1 worm cellular context compared by ENCODE assay signal in the genomic region with DNA sequence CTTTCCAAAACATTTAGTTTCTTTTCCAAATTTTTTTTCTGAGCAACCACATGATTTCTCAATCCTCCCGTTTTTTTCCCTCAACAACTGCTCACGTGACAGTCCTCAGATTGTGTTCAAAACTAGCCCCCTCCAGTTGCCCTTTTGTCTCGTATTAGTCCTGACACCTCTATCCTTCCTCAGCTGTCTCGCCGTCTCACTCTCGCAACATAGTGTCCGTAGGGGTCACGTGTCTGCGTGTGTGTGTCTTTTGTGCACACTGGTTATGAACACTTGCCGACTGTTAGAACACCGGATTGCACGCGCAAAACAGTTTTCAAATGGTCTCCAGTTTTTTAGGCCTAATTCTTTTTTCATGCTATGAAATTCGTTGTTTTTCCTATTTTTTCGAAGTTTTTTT.
TF ChIP-seq lines count a peak whose summit lies in the region.

No protein-coding gene starts in this region.

TF ChIP-seq in whole organism, L4 larva, 104 proteins besides CTCF, POLR2A, EP300 and RAD21 (continued from another document):
- TF ChIP-seq hmg-1.1 (GFP tag; IDR thresholded peaks at IDR 0.05; lab: Robert Waterston, UW) (peak; percentile 66), egl-43 (GFP tag; IDR thresholded peaks at IDR 0.05; lab: Robert Waterston, UW) (no peak), lin-15B (tag; optimal IDR thresholded peaks at IDR 0.05; lab: Kevin White, UChicago) (no peak), lin-13 (GFP tag; optimal IDR thresholded peaks at IDR 0.05; lab: Kevin White, UChicago) (peak; percentile 30), zfp-2 (tag; optimal IDR thresholded peaks at IDR 0.05; lab: Kevin White, UChicago) (no peak), nhr-76 (tag; optimal IDR thresholded peaks at IDR 0.05; lab: Kevin White, UChicago) (no peak), nhr-77 (tag; optimal IDR thresholded peaks at IDR 0.05; lab: Kevin White, UChicago) (no peak), mes-2 (tag; optimal IDR thresholded peaks at IDR 0.05; lab: Kevin White, UChicago; ENCODE audit: poor library complexity, severe bottlenecking) (peak; percentile 47), ceh-28 (tag; optimal IDR thresholded peaks at IDR 0.05; lab: Kevin White, UChicago) (no peak), daf-19 (GFP tag; conservative IDR thresholded peaks at IDR 0.05; lab: Robert Waterston, UW) (no peak), dmd-6 (GFP tag; IDR thresholded peaks at IDR 0.05; lab: Robert Waterston, UW) (peak; percentile 28; the same call in 1 of the 2 replicates), Y5F2A.4 (GFP tag; optimal IDR thresholded peaks at IDR 0.05; lab: Kevin White, UChicago) (no peak)
